Worm (Caenorhabditis elegans) whole organism, young adult: ENCODE data around the gene inx-18.

ENCODE experiments used
- B0035.1 ChIP-seq: sonication (generic microtip); optimal IDR thresholded peaks from 2 replicates; lab custom pipeline; 2016; ENCODE audit warnings: missing genetic modification characterization, mild to moderate bottlenecking, missing compliant biosample characterization, missing genotype, missing genetic modification reagents
- B0261.1 ChIP-seq: sonication (generic microtip); optimal IDR thresholded peaks from 2 replicates; lab custom pipeline; 2016; ENCODE audit warnings: mild to moderate bottlenecking, missing genetic modification characterization, moderate library complexity, missing compliant biosample characterization
- C17E4.6 ChIP-seq: fragments of 200-800 bp; sonication (Bioruptor generic); IDR thresholded peaks from 2 replicates; pipeline ENCODE4 v1.3.6; 2022; ENCODE audit warnings: missing genetic modification reagents, missing genetic modification characterization, missing compliant biosample characterization
- F10E7.11 ChIP-seq: sonication (generic microtip); optimal IDR thresholded peaks from 2 replicates; lab custom pipeline; 2017; ENCODE audit warnings: mild to moderate bottlenecking, missing genetic modification characterization, moderate library complexity, missing compliant biosample characterization
- F22D6.2 ChIP-seq: sonication (generic microtip); optimal IDR thresholded peaks from 2 replicates; lab custom pipeline; 2016; ENCODE audit warnings: mild to moderate bottlenecking, missing genetic modification characterization, missing compliant biosample characterization
- F33H1.4 ChIP-seq: fragments of 200-800 bp; sonication (Bioruptor generic); IDR thresholded peaks from 2 replicates; pipeline ENCODE4 v1.3.6; 2022; ENCODE audit warnings: missing genetic modification reagents, missing genetic modification characterization, missing compliant biosample characterization
- F52B5.7 ChIP-seq: sonication (generic microtip); optimal IDR thresholded peaks from 2 replicates; lab custom pipeline; 2016; ENCODE audit warnings: mild to moderate bottlenecking, missing genetic modification characterization, missing compliant biosample characterization
- K12H6.12 ChIP-seq: fragments of 200-800 bp; sonication (Bioruptor generic); optimal IDR thresholded peaks from 2 replicates; lab custom pipeline; 2018; ENCODE audit warnings: mild to moderate bottlenecking, missing genetic modification characterization, missing compliant biosample characterization
- Y53G8AR.9 ChIP-seq: fragments of 200-800 bp; sonication (Bioruptor generic); conservative IDR thresholded peaks from 2 replicates; pipeline ENCODE4 v1.3.6; 2022; ENCODE audit warnings: missing genetic modification reagents, missing genetic modification characterization, missing compliant biosample characterization
- Y79H2A.3 ChIP-seq: fragments of 200-800 bp; sonication (Bioruptor generic); conservative IDR thresholded peaks from 2 replicates; pipeline ENCODE4 v1.3.6; 2022; ENCODE audit warnings: missing genetic modification reagents, missing genetic modification characterization, missing compliant biosample characterization
- Y95B8A.8 ChIP-seq: fragments of 200-800 bp; sonication (Bioruptor generic); IDR thresholded peaks from 2 replicates; pipeline ENCODE4 v1.3.6; 2022; ENCODE audit warnings: missing genetic modification reagents, missing genetic modification characterization, missing compliant biosample characterization
- ZK185.1 ChIP-seq: sonication (generic microtip); optimal IDR thresholded peaks from 2 replicates; lab custom pipeline; 2016; ENCODE audit warnings: mild to moderate bottlenecking, missing genetic modification characterization, missing compliant biosample characterization; ENCODE audit not compliant: poor library complexity, severe bottlenecking
- akir-1 ChIP-seq: fragments of 200-800 bp; sonication (Bioruptor generic); optimal IDR thresholded peaks from 2 replicates; lab custom pipeline; 2018; ENCODE audit warnings: mild to moderate bottlenecking, missing genetic modification characterization, moderate library complexity, missing compliant biosample characterization
- aptf-2 ChIP-seq: fragments of 200-800 bp; sonication (Bioruptor generic); conservative IDR thresholded peaks from 2 replicates; pipeline ENCODE4 v1.3.6; 2022; ENCODE audit warnings: missing genetic modification reagents, missing genetic modification characterization, missing compliant biosample characterization
- attf-5 ChIP-seq: fragments of 200-800 bp; sonication (Bioruptor generic); optimal IDR thresholded peaks from 2 replicates; lab custom pipeline; 2018; ENCODE audit warnings: mild to moderate bottlenecking, missing genetic modification characterization, missing compliant biosample characterization
- attf-6 ChIP-seq: fragments of 200-800 bp; sonication (Bioruptor generic); IDR thresholded peaks from 2 replicates; pipeline ENCODE4 v1.3.6; 2022; ENCODE audit warnings: missing genetic modification reagents, missing genetic modification characterization, missing compliant biosample characterization
- cebp-1 ChIP-seq, 2 experiments: fragments of 200-800 bp in 1 of 2; sonication (Bioruptor generic) in 1 of 2; sonication (generic microtip) in 1 of 2; IDR thresholded peaks in 1 of 2; optimal IDR thresholded peaks in 1 of 2; 2 replicates each; pipeline versions ENCODE4 v1.3.6 to Lab custom; 2017 to 2022; ENCODE audit warnings: missing compliant biosample characterization in 2 of 2, missing genetic modification characterization in 2 of 2, mild to moderate bottlenecking in 1 of 2, missing genetic modification reagents in 1 of 2, moderate library complexity in 1 of 2
- ceh-27 ChIP-seq: fragments of 200-800 bp; sonication (Bioruptor generic); optimal IDR thresholded peaks from 2 replicates; lab custom pipeline; 2018; ENCODE audit warnings: mild to moderate bottlenecking, missing genetic modification characterization, moderate library complexity, missing compliant biosample characterization
- ceh-58 ChIP-seq: fragments of 200-800 bp; sonication (Bioruptor generic); IDR thresholded peaks from 2 replicates; pipeline ENCODE4 v1.3.6; 2022; ENCODE audit warnings: missing genetic modification characterization, missing compliant biosample characterization
- ceh-91 ChIP-seq: fragments of 200-800 bp; sonication (Bioruptor generic); IDR thresholded peaks from 2 replicates; pipeline ENCODE4 v1.3.6; 2022; ENCODE audit warnings: missing genetic modification reagents, missing genetic modification characterization, missing compliant biosample characterization
- chd-7 ChIP-seq: sonication (generic microtip); optimal IDR thresholded peaks from 2 replicates; lab custom pipeline; 2016; ENCODE audit warnings: mild to moderate bottlenecking, missing genetic modification characterization, moderate library complexity, missing compliant biosample characterization
- fkh-3 ChIP-seq: sonication (generic microtip); optimal IDR thresholded peaks from 2 replicates; lab custom pipeline; 2016; ENCODE audit warnings: mild to moderate bottlenecking, missing genetic modification characterization, missing compliant biosample characterization
- gei-17 ChIP-seq: fragments of 200-800 bp; sonication (Bioruptor generic); optimal IDR thresholded peaks from 2 replicates; lab custom pipeline; 2018; ENCODE audit warnings: mild to moderate bottlenecking, missing genetic modification characterization, missing compliant biosample characterization
- hrde-1 ChIP-seq: sonication (generic microtip); optimal IDR thresholded peaks from 2 replicates; lab custom pipeline; 2016; ENCODE audit warnings: missing genetic modification characterization, mild to moderate bottlenecking, missing compliant biosample characterization, moderate library complexity, missing genotype, missing genetic modification reagents, borderline replicate concordance
- lin-26 ChIP-seq: fragments of 200-800 bp; sonication (Bioruptor generic); IDR thresholded peaks from 2 replicates; pipeline ENCODE4 v1.3.6; 2022; ENCODE audit warnings: missing genetic modification reagents, missing genetic modification characterization, missing compliant biosample characterization
- lin-35 ChIP-seq, 3 experiments: fragments of 150-350 bp in 2 of 3; sonication (generic microtip) in 1 of 3; optimal IDR thresholded peaks; 2 replicates each; lab custom pipeline; 2014 to 2018; ENCODE audit warnings: missing biosample characterization in 3 of 3, missing genetic modification characterization in 3 of 3, missing genetic modification reagents in 3 of 3
- lsl-1 ChIP-seq: fragments of 200-800 bp; sonication (Bioruptor generic); optimal IDR thresholded peaks from 2 replicates; lab custom pipeline; 2018; ENCODE audit warnings: mild to moderate bottlenecking, missing genetic modification characterization, moderate library complexity, missing compliant biosample characterization
- madf-8 ChIP-seq: fragments of 200-800 bp; sonication (Bioruptor generic); conservative IDR thresholded peaks from 2 replicates; pipeline ENCODE4 v1.3.6; 2022; ENCODE audit warnings: missing genetic modification reagents, missing genetic modification characterization, missing compliant biosample characterization
- mel-28 ChIP-seq: sonication (generic microtip); optimal IDR thresholded peaks from 2 replicates; lab custom pipeline; 2016; ENCODE audit warnings: borderline replicate concordance, mild to moderate bottlenecking, missing genetic modification characterization, missing compliant biosample characterization
- nfya-2 ChIP-seq: fragments of 200-800 bp; sonication (Bioruptor generic); IDR thresholded peaks from 2 replicates; pipeline ENCODE4 v1.3.6; 2022; ENCODE audit warnings: missing genetic modification reagents, missing genetic modification characterization, missing compliant biosample characterization
- nfyb-1 ChIP-seq: fragments of 200-800 bp; sonication (Bioruptor generic); IDR thresholded peaks from 2 replicates; pipeline ENCODE4 v1.3.6; 2022; ENCODE audit warnings: missing genetic modification reagents, missing genetic modification characterization, missing compliant biosample characterization
- nhr-120 ChIP-seq: fragments of 200-800 bp; sonication (Bioruptor generic); IDR thresholded peaks from 2 replicates; pipeline ENCODE4 v1.3.6; 2022; ENCODE audit warnings: missing genetic modification characterization, missing compliant biosample characterization
- nhr-90 ChIP-seq: sonication (generic microtip); optimal IDR thresholded peaks from 2 replicates; lab custom pipeline; 2016; ENCODE audit warnings: missing genotype, mild to moderate bottlenecking, missing genetic modification characterization, missing compliant biosample characterization
- pbrm-1 ChIP-seq: fragments of 200-800 bp; sonication (Bioruptor generic); IDR thresholded peaks from 2 replicates; pipeline ENCODE4 v1.3.6; 2022; ENCODE audit warnings: missing genetic modification reagents, missing genetic modification characterization, missing compliant biosample characterization
- pha-4 ChIP-seq: fragments of 150-350 bp; sonication (generic microtip); optimal IDR thresholded peaks from 2 replicates; lab custom pipeline; 2014; ENCODE audit warnings: missing biosample characterization, missing genetic modification reagents, missing genetic modification characterization
- rcor-1 ChIP-seq: fragments of 200-800 bp; sonication (Bioruptor generic); IDR thresholded peaks from 2 replicates; pipeline ENCODE4 v1.3.6; 2022; ENCODE audit warnings: missing genetic modification reagents, missing genetic modification characterization, missing compliant biosample characterization
- rpc-1 ChIP-seq, 2 experiments: fragments of 150-350 bp in 1 of 2; sonication (generic microtip) in 1 of 2; optimal IDR thresholded peaks; 2 replicates each; lab custom pipeline; 2014 to 2018; ENCODE audit warnings: missing biosample characterization in 1 of 2, missing genetic modification characterization in 1 of 2, missing genetic modification reagents in 1 of 2, missing genotype in 1 of 2
- snpc-4 ChIP-seq, 5 experiments: fragments of 150-350 bp in 1 of 5; sonication (generic microtip) in 4 of 5; optimal IDR thresholded peaks; 2 replicates each; lab custom pipeline; 2014 to 2018; ENCODE audit warnings: missing genetic modification characterization in 5 of 5, missing biosample characterization in 3 of 5, antibody characterized with exemption in 2 of 5, mild to moderate bottlenecking in 2 of 5, missing compliant biosample characterization in 2 of 5, missing genotype in 2 of 5, moderate library complexity in 2 of 5, missing genetic modification reagents in 1 of 5
- sptf-2 ChIP-seq: fragments of 200-800 bp; sonication (Bioruptor generic); optimal IDR thresholded peaks from 2 replicates; lab custom pipeline; 2018; ENCODE audit warnings: mild to moderate bottlenecking, missing genetic modification characterization, missing compliant biosample characterization
- tbp1 ChIP-seq: fragments of 200-800 bp; sonication (Bioruptor generic); optimal IDR thresholded peaks from 2 replicates; lab custom pipeline; 2018; ENCODE audit warnings: mild to moderate bottlenecking, missing genetic modification characterization, missing compliant biosample characterization
- ztf-18 ChIP-seq: sonication (generic microtip); optimal IDR thresholded peaks from 2 replicates; lab custom pipeline; 2016; ENCODE audit warnings: missing genotype, mild to moderate bottlenecking, missing genetic modification characterization, missing compliant biosample characterization
- ztf-26 ChIP-seq: sonication (generic microtip); optimal IDR thresholded peaks from 2 replicates; lab custom pipeline; 2017; ENCODE audit warnings: missing genetic modification characterization, missing compliant biosample characterization
- ztf-28 ChIP-seq: fragments of 200-800 bp; sonication (Bioruptor generic); IDR thresholded peaks from 2 replicates; pipeline ENCODE4 v1.3.6; 2022; ENCODE audit warnings: missing genetic modification reagents, missing genetic modification characterization, missing compliant biosample characterization

Gene inx-18

ce11 chrIV:654526-655440, 48.6 kb downstream of the inx-18 start, which contains the start of the genes rpl-15 and K11H12.8:
TSS of gene rpl-15 (minus strand) at chrIV:654576.
TSS of gene K11H12.8 (plus strand) at chrIV:655390.
- peak; percentile 91 for TF ChIP-seq akir-1 (GFP tag; lab: Kevin White, UChicago)
- TF ChIP-seq B0035.1 = peak; percentile 93
- peak; percentile 47 for TF ChIP-seq rpc-1 (optimal IDR thresholded peaks at IDR 0.05; lab: Kevin White, UChicago)
- peak; percentile 11 for TF ChIP-seq rpc-1 (tag; optimal IDR thresholded peaks at IDR 0.05; lab: Kevin White, UChicago)
- TF ChIP-seq cebp-1 (GFP tag; IDR thresholded peaks at IDR 0.05; lab: Robert Waterston, UW) = peak; percentile 97
- TF ChIP-seq cebp-1 (tag; optimal IDR thresholded peaks at IDR 0.05; lab: Kevin White, UChicago) = peak; percentile 99
- peak; percentile 95 for TF ChIP-seq F33H1.4 (GFP tag; lab: Robert Waterston, UW)
- TF ChIP-seq hrde-1 (tag; lab: Kevin White, UChicago) = peak; percentile 90
- peak; percentile 93 for TF ChIP-seq mel-28 (tag; lab: Kevin White, UChicago)
- TF ChIP-seq pha-4 = peak; percentile 100
- TF ChIP-seq Y95B8A.8 = peak; percentile 100
- peak; percentile 100 for TF ChIP-seq pbrm-1
- peak; percentile 96 for TF ChIP-seq sptf-2 (GFP tag; lab: Kevin White, UChicago)
- peak; percentile 99 for TF ChIP-seq nfyb-1 (GFP tag; lab: Robert Waterston, UW)
- peak; percentile 88 for TF ChIP-seq ztf-18
- peak; percentile 99 for TF ChIP-seq Y79H2A.3 (GFP tag; lab: Robert Waterston, UW)
- peak; percentile 99 for TF ChIP-seq C17E4.6 (GFP tag; lab: Robert Waterston, UW)
- peak; percentile 58 for TF ChIP-seq B0261.1 (tag; lab: Kevin White, UChicago)
- peak; percentile 98 for TF ChIP-seq chd-7 (tag; lab: Kevin White, UChicago)
- TF ChIP-seq lsl-1 (GFP tag; lab: Kevin White, UChicago) = peak; percentile 100
- peak; percentile 98 for TF ChIP-seq ceh-91 (GFP tag; lab: Robert Waterston, UW)
- peak; percentile 83 for TF ChIP-seq tbp1 (GFP tag; lab: Kevin White, UChicago)
- TF ChIP-seq F52B5.7 (tag; lab: Kevin White, UChicago) = peak; percentile 99
- TF ChIP-seq ceh-27 = peak; percentile 100
- TF ChIP-seq fkh-3 (tag; lab: Kevin White, UChicago) = peak; percentile 62
- TF ChIP-seq ceh-58 (GFP tag; lab: Robert Waterston, UW) = 0 out of 2 replicates have a peak, but pooled peaks have one; percentile 90
- TF ChIP-seq ZK185.1 = peak; percentile 99
- TF ChIP-seq lin-35 (GFP tag; optimal IDR thresholded peaks at IDR 0.05; lab: Kevin White, UChicago) = peak; percentile 1 to 99 (median 93)
- peak; percentile 96 for TF ChIP-seq F10E7.11
- peak; percentile 95 for TF ChIP-seq snpc-4 (GFP tag; optimal IDR thresholded peaks at IDR 0.05; lab: Kevin White, UChicago)
- peak; percentile 95 to 97 (median 96) for TF ChIP-seq snpc-4 (tag; optimal IDR thresholded peaks at IDR 0.05; lab: Kevin White, UChicago)
- peak; percentile 89 for TF ChIP-seq nfya-2
- TF ChIP-seq Y53G8AR.9 (GFP tag; lab: Robert Waterston, UW) = peak; percentile 100
- peak; percentile 99 for TF ChIP-seq rcor-1 (GFP tag; lab: Robert Waterston, UW)
- TF ChIP-seq attf-5 (GFP tag; lab: Kevin White, UChicago) = peak; percentile 100
- peak; percentile 100 for TF ChIP-seq K12H6.12
- TF ChIP-seq ztf-28 (GFP tag; lab: Robert Waterston, UW) = peak; percentile 99
- TF ChIP-seq madf-8 = peak; percentile 91
- peak; percentile 96 for TF ChIP-seq aptf-2
- TF ChIP-seq lin-26 (GFP tag; lab: Robert Waterston, UW) = peak; percentile 96
- TF ChIP-seq ztf-26 (tag; lab: Kevin White, UChicago) = peak; percentile 99
- 0 out of 2 replicates have a peak, but pooled peaks have one; percentile 88 for TF ChIP-seq nhr-120 (GFP tag; lab: Robert Waterston, UW)
- TF ChIP-seq attf-6 (GFP tag; lab: Robert Waterston, UW) = peak; percentile 92
- peak; percentile 92 for TF ChIP-seq gei-17 (GFP tag; lab: Kevin White, UChicago)
- TF ChIP-seq nhr-90 (tag; lab: Kevin White, UChicago) = peak; percentile 98
- TF ChIP-seq F22D6.2 (tag; lab: Kevin White, UChicago) = no peak
